Fruit fly (Drosophila melanogaster) whole organism, adult: ENCODE measurements around the gene Ccz1.

Source experiments
- CG12768 ChIP-seq: fragments of 200-800 bp; sonication (Bioruptor generic); optimal IDR thresholded peaks from 2 replicates; lab custom pipeline; 2017; ENCODE audit warnings: missing biosample characterization, missing genetic modification characterization, mild to moderate bottlenecking, moderate library complexity, missing genetic modification reagents
- CG5204 ChIP-seq: fragments of 200-800 bp; sonication (Bioruptor generic); optimal IDR thresholded peaks from 2 replicates; lab custom pipeline; 2016; ENCODE audit warnings: missing biosample characterization, missing genetic modification characterization
- CG7101 ChIP-seq: fragments of 200-800 bp; sonication (Bioruptor generic); optimal IDR thresholded peaks from 2 replicates; lab custom pipeline; 2018; ENCODE audit warnings: missing biosample characterization, mild to moderate bottlenecking, missing genetic modification characterization, moderate library complexity
- Mnt ChIP-seq: fragments of 200-800 bp; sonication (Bioruptor generic); optimal IDR thresholded peaks from 2 replicates; lab custom pipeline; 2016; ENCODE audit warnings: missing biosample characterization, mild to moderate bottlenecking, missing genetic modification characterization
- bab1 ChIP-seq: fragments of 200-800 bp; sonication (Bioruptor generic); optimal IDR thresholded peaks from 3 replicates; lab custom pipeline; 2019; ENCODE audit warnings: missing biosample characterization, mild to moderate bottlenecking, missing genetic modification characterization, moderate library complexity
- cnc ChIP-seq, 2 experiments: fragments of >200 bp; optimal IDR thresholded peaks; 2 replicates each; lab custom pipeline; 2017
- ovo ChIP-seq: fragments of 200-800 bp; sonication (Bioruptor generic); optimal IDR thresholded peaks from 2 replicates; lab custom pipeline; 2016; ENCODE audit warnings: missing biosample characterization, missing genetic modification characterization
- pad ChIP-seq: fragments of 200-800 bp; sonication (Bioruptor generic); optimal IDR thresholded peaks from 3 replicates; lab custom pipeline; 2017; ENCODE audit warnings: missing biosample characterization, missing genetic modification characterization, mild to moderate bottlenecking, moderate library complexity, missing genetic modification reagents
- tj ChIP-seq: fragments of 200-800 bp; sonication (Bioruptor generic); optimal IDR thresholded peaks from 3 replicates; lab custom pipeline; 2017; ENCODE audit warnings: missing biosample characterization, mild to moderate bottlenecking, missing genetic modification characterization, moderate library complexity

dm6 chr3L:3905111-3905510 lies 6.2 kb upstream of the Ccz1 start, which contains the start of gene ida:
- TF ChIP-seq bab1 (GFP tag; lab: Kevin White, UChicago) (peak; percentile 23), CG12768 (GFP tag; lab: Kevin White, UChicago) (peak; percentile 29), CG5204 (GFP tag; lab: Kevin White, UChicago) (no peak), CG7101 (tag; lab: Kevin White, UChicago) (no peak), ovo (GFP tag; lab: Kevin White, UChicago) (no peak), Mnt (peak; percentile 41), cnc (optimal IDR thresholded peaks at IDR 0.05; lab: Kevin White, UChicago) (no peak), tj (peak; percentile 14), pad (GFP tag; lab: Kevin White, UChicago) (no peak)
